Worm (Caenorhabditis elegans) whole organism, midembryonic: ENCODE results near the gene ife-5.
"Not testable (repeated sequence)": the region's sequence is repeated elsewhere in the genome, so short reads cannot be mapped to it uniquely, and the experiment has no call there.

Source experiments
- T22C8.4 ChIP-seq: fragments of 200-800 bp; sonication (Bioruptor generic); IDR thresholded peaks from 2 replicates; pipeline ENCODE4 v1.3.6; 2022; ENCODE audit warnings: missing genetic modification characterization, missing compliant biosample characterization
- cog-1 ChIP-seq: sonication (generic microtip); optimal IDR thresholded peaks from 2 replicates; lab custom pipeline; 2016; ENCODE audit warnings: missing genetic modification characterization, missing compliant biosample characterization
- flt-1 ChIP-seq: fragments of 200-800 bp; sonication (Bioruptor generic); IDR thresholded peaks from 2 replicates; pipeline ENCODE4 v1.3.6; 2022; ENCODE audit warnings: missing genetic modification characterization, missing compliant biosample characterization
- klf-2 ChIP-seq: fragments of 200-800 bp; sonication (Bioruptor generic); conservative IDR thresholded peaks from 2 replicates; pipeline ENCODE4 v1.3.6; 2022; ENCODE audit warnings: missing genetic modification reagents, missing genetic modification characterization, missing compliant biosample characterization
- med-1 ChIP-seq: sonication (generic microtip); optimal IDR thresholded peaks from 2 replicates; lab custom pipeline; 2017; ENCODE audit warnings: missing genetic modification characterization, mild to moderate bottlenecking, missing compliant biosample characterization, antibody characterized with exemption, missing genetic modification reagents; ENCODE audit not compliant: insufficient read depth
- ref-1 ChIP-seq: fragments of 200-800 bp; sonication (Bioruptor generic); conservative IDR thresholded peaks from 2 replicates; pipeline ENCODE4 v1.3.6; 2022; ENCODE audit warnings: missing genetic modification reagents, missing genetic modification characterization, missing compliant biosample characterization
- tab-1 ChIP-seq: fragments of 200-800 bp; sonication (Bioruptor generic); IDR thresholded peaks from 2 replicates; pipeline ENCODE4 v1.3.6; 2022; ENCODE audit warnings: missing genetic modification characterization, missing compliant biosample characterization
- ztf-23 ChIP-seq: fragments of 200-800 bp; sonication (Bioruptor generic); IDR thresholded peaks from 2 replicates; pipeline ENCODE4 v1.3.6; 2022; ENCODE audit warnings: missing genetic modification reagents, missing genetic modification characterization, missing compliant biosample characterization
- ztf-29 ChIP-seq: fragments of 200-800 bp; sonication (Bioruptor generic); IDR thresholded peaks from 2 replicates; pipeline ENCODE4 v1.3.6; 2022; ENCODE audit warnings: missing genetic modification reagents, missing genetic modification characterization, missing compliant biosample characterization

The ife-5 gene

DNA sequence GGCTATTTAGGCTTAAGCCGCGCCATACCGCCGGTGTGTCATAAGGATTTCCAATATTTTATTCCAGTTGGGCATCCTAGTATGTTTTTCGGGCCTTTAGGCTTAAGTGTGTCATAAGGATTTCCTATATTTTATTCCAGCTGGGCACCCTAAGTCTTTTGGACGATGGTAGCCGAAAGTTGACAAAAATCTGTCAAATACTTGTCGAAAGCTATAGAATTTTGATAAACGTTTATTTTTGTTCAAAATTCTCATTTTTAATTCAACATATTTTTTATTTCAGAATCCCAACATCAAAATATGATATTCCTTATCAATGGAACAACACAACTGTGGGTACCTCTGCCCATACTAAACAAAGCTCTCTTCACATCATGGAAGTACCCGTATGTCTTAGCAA is 38.1 kb downstream of the ife-5 start, which contains the start of gene sre-49:
Gene sre-49, plus strand, starts transcription at position 301 of the 400 bp plus-strand sequence.
- not testable (repeated sequence) for TF ChIP-seq klf-2; cog-1 (tag; lab: Kevin White, UChicago); T22C8.4 (GFP tag; lab: Robert Waterston, UW)

DNA sequence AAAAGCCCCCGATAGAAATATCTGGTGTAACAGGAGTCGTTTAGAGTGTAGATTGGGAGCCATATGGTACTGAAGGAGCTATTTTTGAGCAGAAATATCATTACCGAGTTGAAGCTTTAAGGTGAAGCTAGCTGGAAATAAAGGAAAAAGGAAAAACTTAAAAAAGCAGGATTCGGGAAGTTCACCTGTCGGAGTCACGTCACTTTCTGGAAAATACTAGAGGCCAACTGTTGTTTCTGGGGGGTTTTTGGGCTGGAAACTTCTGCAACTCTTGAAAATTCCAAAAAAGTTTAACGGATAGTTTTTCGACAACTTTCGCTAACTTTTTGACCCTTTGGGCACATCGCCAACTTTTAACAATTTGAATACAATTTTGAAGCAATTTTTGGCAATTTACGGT is 42.8 kb downstream of the ife-5 start, which contains the start of gene sre-53:
Gene sre-53, minus strand, starts transcription at position 101 of the 400 bp plus-strand sequence.
- no peak for TF ChIP-seq ztf-23 (GFP tag; lab: Robert Waterston, UW)
- TF ChIP-seq cog-1 (tag; lab: Kevin White, UChicago): no peak
- TF ChIP-seq klf-2: no peak
- TF ChIP-seq flt-1 (GFP tag; lab: Robert Waterston, UW): no peak
- no peak for TF ChIP-seq med-1 (GFP tag; lab: Kevin White, UChicago)
- no peak for TF ChIP-seq T22C8.4 (GFP tag; lab: Robert Waterston, UW)
- no peak for TF ChIP-seq tab-1 (GFP tag; lab: Robert Waterston, UW)
- no peak for TF ChIP-seq ref-1 (GFP tag; lab: Robert Waterston, UW)
- TF ChIP-seq ztf-29 (GFP tag; lab: Robert Waterston, UW): no peak

DNA sequence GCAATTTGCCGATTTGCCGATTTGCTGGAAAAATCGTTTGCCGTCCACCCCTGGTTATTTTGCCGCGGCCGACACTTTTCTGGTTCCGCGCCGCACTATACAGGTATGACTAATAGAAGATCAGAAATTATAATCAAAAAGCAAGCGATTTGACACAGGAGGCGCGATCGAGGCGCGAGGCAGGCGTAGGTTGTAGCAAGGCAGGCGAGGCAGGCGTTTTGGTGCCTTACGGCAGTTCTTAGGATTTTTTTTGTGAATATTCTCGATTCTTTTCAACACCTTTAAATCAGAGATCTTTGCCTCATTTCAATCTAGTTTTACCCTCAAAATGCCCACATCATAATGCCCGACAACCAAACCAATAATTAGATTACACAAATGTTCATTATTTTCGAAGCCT is 43.7 kb downstream of the ife-5 start, which contains the start of gene sre-56:
Gene sre-56, plus strand, starts transcription at position 301 of the 400 bp plus-strand sequence.
- no peak for TF ChIP-seq ztf-23 (GFP tag; lab: Robert Waterston, UW)

DNA sequence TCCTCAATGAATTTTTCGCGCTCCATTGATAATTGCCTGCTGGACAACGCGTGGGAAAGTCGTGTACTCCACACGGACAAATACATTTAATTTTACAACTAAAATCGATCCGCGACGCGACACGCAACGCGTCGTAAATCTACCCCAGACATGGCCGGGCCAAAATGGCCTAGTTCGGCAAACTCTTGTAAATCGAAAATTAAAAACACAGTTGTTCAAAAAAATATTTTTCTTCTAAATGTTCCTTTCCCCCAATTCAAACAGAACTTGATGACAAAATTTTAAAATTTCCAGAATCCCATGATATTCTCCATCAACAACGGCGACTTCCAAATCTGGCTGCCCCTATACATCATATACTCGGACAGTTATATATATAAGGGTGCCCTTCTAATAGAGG is 48.5 kb downstream of the ife-5 start, which contains the start of gene sre-55:
Gene sre-55, plus strand, starts transcription at position 301 of the 400 bp plus-strand sequence.
- TF ChIP-seq T22C8.4 (GFP tag; lab: Robert Waterston, UW): no peak
- TF ChIP-seq ztf-29 (GFP tag; lab: Robert Waterston, UW): no peak
- no peak for TF ChIP-seq cog-1 (tag; lab: Kevin White, UChicago)

DNA sequence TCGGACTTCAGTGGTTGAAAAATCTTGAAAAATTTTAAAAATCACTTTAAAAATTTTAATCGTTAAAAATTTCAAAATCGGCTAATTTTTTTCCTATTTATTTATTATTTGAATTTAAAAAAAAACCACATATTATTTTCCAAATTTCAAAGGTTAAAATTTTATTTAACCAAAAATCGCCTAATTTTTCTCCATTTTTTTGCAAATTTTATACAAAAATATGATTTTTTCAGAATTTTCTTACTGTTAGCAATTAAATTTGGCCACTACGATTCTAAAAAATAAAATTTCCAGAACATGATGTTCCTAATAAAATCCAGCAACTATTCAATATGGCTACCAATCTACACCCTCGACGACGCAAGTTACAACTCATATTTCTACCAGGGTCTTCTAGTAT is 52.2 kb downstream of the ife-5 start, which contains the start of gene sre-54:
Gene sre-54, plus strand, starts transcription at position 301 of the 400 bp plus-strand sequence.
- TF ChIP-seq ztf-29 (GFP tag; lab: Robert Waterston, UW) (no peak), flt-1 (GFP tag; lab: Robert Waterston, UW) (no peak), klf-2 (no peak), ztf-23 (GFP tag; lab: Robert Waterston, UW) (no peak), tab-1 (GFP tag; lab: Robert Waterston, UW) (no peak), med-1 (GFP tag; lab: Kevin White, UChicago) (no peak), ref-1 (GFP tag; lab: Robert Waterston, UW) (no peak), T22C8.4 (GFP tag; lab: Robert Waterston, UW) (no peak), cog-1 (tag; lab: Kevin White, UChicago) (no peak)
